Worm (Caenorhabditis elegans): ENCODE measurements around the gene cri-2.
A peak's percentile ranks its signal among the peaks of the same experiment; 100 is the strongest.

Gene cri-2

ce11 chrV:8247311-8248105 lies 45.9 kb downstream of the cri-2 start (continued):
- no peak for TF ChIP-seq nhr-179 (tag; optimal IDR thresholded peaks at IDR 0.05)
- TF ChIP-seq dox-1 (GFP tag; IDR thresholded peaks at IDR 0.05), result peak; percentile 84; the same call in 1 of the 2 replicates
- peak; percentile 39 for TF ChIP-seq madf-10 (tag; optimal IDR thresholded peaks at IDR 0.05)
- peak; percentile 83 for TF ChIP-seq hmg-20 (GFP tag; IDR thresholded peaks at IDR 0.05)
- TF ChIP-seq aptf-2 (GFP tag; conservative IDR thresholded peaks at IDR 0.05), result no peak
- peak; percentile 97 for TF ChIP-seq snpc-1.3 (tag; optimal IDR thresholded peaks at IDR 0.05; ENCODE audit: insufficient read depth)
- no peak for TF ChIP-seq Y53F4B.3 (GFP tag; IDR thresholded peaks at IDR 0.05)
- no peak for TF ChIP-seq F22D6.2 (tag; optimal IDR thresholded peaks at IDR 0.05)
- no peak for TF ChIP-seq Y67H2A.10 (GFP tag; conservative IDR thresholded peaks at IDR 0.05)
- TF ChIP-seq sdz-38 (tag; optimal IDR thresholded peaks at IDR 0.05), result no peak
- TF ChIP-seq F23B12.7 (tag; optimal IDR thresholded peaks at IDR 0.05; ENCODE audit: insufficient read depth), result peak; percentile 86
- no peak for TF ChIP-seq chd-7 (tag; optimal IDR thresholded peaks at IDR 0.05)
- no peak for TF ChIP-seq C06A6.2 (GFP tag; conservative IDR thresholded peaks at IDR 0.05)
- TF ChIP-seq ceh-58 (GFP tag; IDR thresholded peaks at IDR 0.05), result no peak
- TF ChIP-seq T26A5.8 (tag; optimal IDR thresholded peaks at IDR 0.05), result no peak
- TF ChIP-seq die-1 (tag; optimal IDR thresholded peaks at IDR 0.05), result peak; percentile 49
- no peak for TF ChIP-seq F57A8.1 (GFP tag; optimal IDR thresholded peaks at IDR 0.05)
- peak; percentile 99 for TF ChIP-seq snpc-1.1 (tag; optimal IDR thresholded peaks at IDR 0.05; ENCODE audit: insufficient read depth)
- TF ChIP-seq let-607 (tag; optimal IDR thresholded peaks at IDR 0.05), result no peak
- TF ChIP-seq egl-44 (GFP tag; IDR thresholded peaks at IDR 0.05), result 0 out of 2 replicates have a peak, but pooled peaks have one; percentile 34
- 0 out of 2 replicates have a peak, but pooled peaks have one; percentile 14 for TF ChIP-seq lir-1 (GFP tag; conservative IDR thresholded peaks at IDR 0.05)
- peak; percentile 94 for TF ChIP-seq attf-6 (GFP tag; IDR thresholded peaks at IDR 0.05)
- no peak for TF ChIP-seq ceh-40 (GFP tag; IDR thresholded peaks at IDR 0.05)
- peak; percentile 91 for TF ChIP-seq hsf-1 (GFP tag; IDR thresholded peaks at IDR 0.05)
- TF ChIP-seq xnd-1 (tag; optimal IDR thresholded peaks at IDR 0.05), result peak; percentile 68
- TF ChIP-seq ztf-3 (GFP tag; optimal IDR thresholded peaks at IDR 0.05), result peak; percentile 46
- TF ChIP-seq lin-26 (GFP tag; IDR thresholded peaks at IDR 0.05), result no peak
- TF ChIP-seq cebp-2 (GFP tag; IDR thresholded peaks at IDR 0.05), result no peak
- peak in 1 of 2 experiments; percentile 17 for TF ChIP-seq rec-8 (tag; optimal IDR thresholded peaks at IDR 0.05)
- TF ChIP-seq unc-62 (GFP tag; optimal IDR thresholded peaks at IDR 0.05), result no peak
- no peak for TF ChIP-seq attf-5 (GFP tag; optimal IDR thresholded peaks at IDR 0.05)
- TF ChIP-seq bed-1 (GFP tag; IDR thresholded peaks at IDR 0.05), result no peak
- TF ChIP-seq mes-4 (tag; optimal IDR thresholded peaks at IDR 0.05), result peak; percentile 29
- no peak for TF ChIP-seq madf-3 (GFP tag; IDR thresholded peaks at IDR 0.05)
- no peak for TF ChIP-seq nhr-27 (tag; optimal IDR thresholded peaks at IDR 0.05)
- TF ChIP-seq K12H6.12 (tag; optimal IDR thresholded peaks at IDR 0.05), result no peak
- peak; percentile 97 for TF ChIP-seq him-1 (tag; optimal IDR thresholded peaks at IDR 0.05)
- TF ChIP-seq tbx-9 (tag; optimal IDR thresholded peaks at IDR 0.05; ENCODE audit: borderline replicate concordance), result no peak
- TF ChIP-seq lsl-1 (GFP tag; optimal IDR thresholded peaks at IDR 0.05), result peak; percentile 67
- no peak for TF ChIP-seq nfya-1 (tag; optimal IDR thresholded peaks at IDR 0.05; ENCODE audit: borderline replicate concordance, insufficient read depth)
- TF ChIP-seq ztf-18 (tag; optimal IDR thresholded peaks at IDR 0.05), result peak; percentile 61

Data from whole organism, young adult.